Worm (Caenorhabditis elegans) whole organism, L4/young adult: Measurements from ENCODE around the gene uba-1.

Source experiments
- W03F9.2 ChIP-seq: fragments of 150-350 bp; optimal IDR thresholded peaks from 2 replicates; lab custom pipeline; 2014; ENCODE audit warnings: missing biosample characterization, missing genetic modification characterization
- dao-5 ChIP-seq: sonication (generic microtip); optimal IDR thresholded peaks from 2 replicates; lab custom pipeline; 2016; ENCODE audit warnings: missing genotype, missing genetic modification characterization, moderate library complexity, missing compliant biosample characterization

- TF ChIP-seq dao-5 (tag; lab: Kevin White, UChicago), result no peak
- no peak for TF ChIP-seq W03F9.2 (tag; lab: Kevin White, UChicago)
Observed at ce11 chrIV:10007758-10008157, 13.0 kb upstream of the uba-1 start.
